Worm (Caenorhabditis elegans): ENCODE data around the gene clec-170.

ce11 chrIV:1225596-1226232 is 41.0 kb upstream of the clec-170 start, which contains the start of gene W09G12.8:
- TF ChIP-seq unc-130 (GFP tag; optimal IDR thresholded peaks at IDR 0.05) (no peak), ama-1 (optimal IDR thresholded peaks at IDR 0.05) (no peak), ama-1 (GFP tag; optimal IDR thresholded peaks at IDR 0.05) (no peak), lin-54 (GFP tag; optimal IDR thresholded peaks at IDR 0.05) (no peak), ceh-79 (tag; optimal IDR thresholded peaks at IDR 0.05) (no peak)

Data from whole organism, young adult.